Fruit fly (Drosophila melanogaster) whole organism, embryonic: ENCODE measurements around the gene CG5639.

Experiments
- CG11247 ChIP-seq: fragments of 200-800 bp; sonication (Bioruptor generic); IDR thresholded peaks from 2 replicates; pipeline ENCODE4 v1.3.6; 2022; ENCODE audit warnings: missing biosample characterization, missing genetic modification characterization
- CG13296 ChIP-seq: fragments of 200-800 bp; sonication (Bioruptor generic); optimal IDR thresholded peaks from 3 replicates; lab custom pipeline; 2018; ENCODE audit warnings: missing biosample characterization, mild to moderate bottlenecking, missing genetic modification characterization
- CG13775 ChIP-seq: fragments of 200-800 bp; sonication (Bioruptor generic); optimal IDR thresholded peaks from 3 replicates; lab custom pipeline; 2017; ENCODE audit warnings: missing biosample characterization, mild to moderate bottlenecking, missing genetic modification characterization
- CG15514 ChIP-seq: fragments of 200-800 bp; sonication (Bioruptor generic); optimal IDR thresholded peaks from 3 replicates; lab custom pipeline; 2017; ENCODE audit warnings: missing biosample characterization, missing genetic modification characterization, mild to moderate bottlenecking, moderate library complexity, missing genetic modification reagents
- CG1647 ChIP-seq: fragments of 200-800 bp; sonication (Bioruptor generic); optimal IDR thresholded peaks from 3 replicates; lab custom pipeline; 2016; ENCODE audit warnings: missing biosample characterization, missing genetic modification characterization
- CG17385 ChIP-seq: fragments of 200-800 bp; sonication (Bioruptor generic); optimal IDR thresholded peaks from 3 replicates; lab custom pipeline; 2018; ENCODE audit warnings: missing biosample characterization, mild to moderate bottlenecking, missing genetic modification characterization
- CG2120 ChIP-seq: fragments of 200-800 bp; sonication (Bioruptor generic); optimal IDR thresholded peaks from 3 replicates; lab custom pipeline; 2016; ENCODE audit warnings: missing biosample characterization, missing genetic modification characterization
- CG2202 ChIP-seq: fragments of 200-800 bp; sonication (Bioruptor generic); optimal IDR thresholded peaks from 2 replicates; lab custom pipeline; 2018; ENCODE audit warnings: missing biosample characterization, mild to moderate bottlenecking, missing genetic modification characterization
- CG2712 ChIP-seq: fragments of 200-800 bp; optimal IDR thresholded peaks from 3 replicates; lab custom pipeline; 2019; ENCODE audit warnings: missing biosample characterization, mild to moderate bottlenecking, missing genetic modification characterization, moderate library complexity
- CG30403 ChIP-seq: fragments of 200-800 bp; sonication (Bioruptor generic); optimal IDR thresholded peaks from 3 replicates; lab custom pipeline; 2016; ENCODE audit warnings: missing biosample characterization, missing genetic modification characterization
- CG32767 ChIP-seq: fragments of 200-800 bp; sonication (Bioruptor generic); IDR thresholded peaks from 2 replicates; pipeline ENCODE4 v1.3.6; 2022; ENCODE audit warnings: missing biosample characterization, missing genetic modification characterization
- CG3407 ChIP-seq: fragments of 200-800 bp; sonication (Bioruptor generic); optimal IDR thresholded peaks from 2 replicates; lab custom pipeline; 2018; ENCODE audit warnings: missing biosample characterization, mild to moderate bottlenecking, missing genetic modification characterization
- CG34224 ChIP-seq: fragments of 200-800 bp; sonication (Bioruptor generic); IDR thresholded peaks from 3 replicates; pipeline ENCODE4 v1.3.6; 2022; ENCODE audit warnings: missing biosample characterization, missing genetic modification characterization; ENCODE audit not compliant: partially characterized antibody
- CG4424 ChIP-seq: fragments of 200-800 bp; sonication (Bioruptor generic); optimal IDR thresholded peaks from 3 replicates; lab custom pipeline; 2016; ENCODE audit warnings: missing biosample characterization, missing genetic modification characterization
- CG5245 ChIP-seq: fragments of 200-800 bp; sonication (Bioruptor generic); optimal IDR thresholded peaks from 3 replicates; lab custom pipeline; 2016; ENCODE audit warnings: missing biosample characterization, missing genetic modification characterization
- CG5953 ChIP-seq: fragments of 200-800 bp; sonication (Bioruptor generic); IDR thresholded peaks from 2 replicates; pipeline ENCODE4 v1.3.6; 2022; ENCODE audit warnings: missing biosample characterization, missing genetic modification characterization
- CG6813 ChIP-seq: fragments of 200-800 bp; sonication (Bioruptor generic); optimal IDR thresholded peaks from 2 replicates; lab custom pipeline; 2017; ENCODE audit warnings: missing biosample characterization, missing genetic modification characterization, mild to moderate bottlenecking, moderate library complexity, missing genetic modification reagents
- CG8290 ChIP-seq, 3 experiments: fragments of 200-800 bp; sonication (Bioruptor generic); optimal IDR thresholded peaks; 2 replicates each; lab custom pipeline; 2016 to 2019; ENCODE audit warnings: missing biosample characterization in 3 of 3, missing genetic modification characterization in 3 of 3, mild to moderate bottlenecking in 2 of 3, moderate library complexity in 1 of 3
- CG8388 ChIP-seq: fragments of 200-800 bp; sonication (Bioruptor generic); optimal IDR thresholded peaks from 2 replicates; lab custom pipeline; 2019; ENCODE audit warnings: missing biosample characterization, mild to moderate bottlenecking, missing genetic modification characterization, moderate library complexity
- D19A ChIP-seq: fragments of 200-800 bp; optimal IDR thresholded peaks from 3 replicates; lab custom pipeline; 2019; ENCODE audit warnings: missing biosample characterization, mild to moderate bottlenecking, missing genetic modification characterization, moderate library complexity
- D19B ChIP-seq: fragments of 200-800 bp; sonication (Bioruptor generic); optimal IDR thresholded peaks from 2 replicates; lab custom pipeline; 2017; ENCODE audit warnings: missing biosample characterization, mild to moderate bottlenecking, missing genetic modification characterization
- Dbx ChIP-seq: fragments of 200-800 bp; sonication (Bioruptor generic); IDR thresholded peaks from 3 replicates; pipeline ENCODE4 v1.3.6; 2022; ENCODE audit warnings: missing biosample characterization, missing genetic modification characterization
- Drgx ChIP-seq: fragments of 200-800 bp; sonication (Bioruptor generic); IDR thresholded peaks from 2 replicates; pipeline ENCODE4 v1.3.6; 2022; ENCODE audit warnings: missing biosample characterization, missing genetic modification characterization
- HLHmδ ChIP-seq: fragments of 200-800 bp; sonication (Bioruptor generic); optimal IDR thresholded peaks from 2 replicates; lab custom pipeline; 2018; ENCODE audit warnings: missing biosample characterization, mild to moderate bottlenecking, missing genetic modification characterization, moderate library complexity
- Lim3 ChIP-seq: fragments of 200-800 bp; sonication (Bioruptor generic); IDR thresholded peaks from 2 replicates; pipeline ENCODE4 v1.3.6; 2022; ENCODE audit warnings: missing biosample characterization, missing genetic modification characterization
- MBD-R2 ChIP-seq: fragments of 200-800 bp; sonication (Bioruptor generic); IDR thresholded peaks from 2 replicates; pipeline ENCODE4 v1.3.6; 2022; ENCODE audit warnings: missing biosample characterization, missing genetic modification characterization
- Mes4 ChIP-seq: fragments of 200-800 bp; sonication (Bioruptor generic); optimal IDR thresholded peaks from 2 replicates; lab custom pipeline; 2016; ENCODE audit warnings: missing biosample characterization, missing genetic modification characterization
- NFAT ChIP-seq: fragments of 200-800 bp; sonication (Bioruptor generic); IDR thresholded peaks from 2 replicates; pipeline ENCODE4 v1.3.6; 2022; ENCODE audit warnings: missing biosample characterization, missing genetic modification characterization
- Sry-δ ChIP-seq: fragments of 200-800 bp; sonication (Bioruptor generic); optimal IDR thresholded peaks from 2 replicates; lab custom pipeline; 2016; ENCODE audit warnings: missing biosample characterization, missing genetic modification characterization
- ap ChIP-seq: fragments of 200-800 bp; sonication (Bioruptor generic); IDR thresholded peaks from 2 replicates; pipeline ENCODE4 v1.3.6; 2022; ENCODE audit warnings: missing biosample characterization, missing genetic modification characterization
- bbx ChIP-seq: fragments of 200-800 bp; sonication (Bioruptor generic); IDR thresholded peaks from 2 replicates; pipeline ENCODE4 v1.3.6; 2022; ENCODE audit warnings: missing biosample characterization, missing genetic modification characterization; ENCODE audit not compliant: partially characterized antibody
- bsh ChIP-seq, 2 experiments: fragments of 200-800 bp; sonication (Bioruptor generic); optimal IDR thresholded peaks; 2 replicates each; lab custom pipeline; 2017 to 2018; ENCODE audit warnings: mild to moderate bottlenecking in 2 of 2, missing biosample characterization in 2 of 2, missing genetic modification characterization in 2 of 2, moderate library complexity in 1 of 2
- chm ChIP-seq: fragments of 200-800 bp; sonication (Bioruptor generic); IDR thresholded peaks from 2 replicates; pipeline ENCODE4 v1.3.6; 2022; ENCODE audit warnings: missing biosample characterization, missing genetic modification characterization
- cwo ChIP-seq: fragments of 200-800 bp; sonication (Bioruptor generic); optimal IDR thresholded peaks from 3 replicates; lab custom pipeline; 2017; ENCODE audit warnings: missing biosample characterization, missing genetic modification characterization, mild to moderate bottlenecking, moderate library complexity, missing genetic modification reagents
- grn ChIP-seq: fragments of 200-800 bp; sonication (Bioruptor generic); optimal IDR thresholded peaks from 3 replicates; lab custom pipeline; 2017; ENCODE audit warnings: missing biosample characterization, missing genetic modification characterization
- gro ChIP-seq: fragments of 200-800 bp; sonication (Bioruptor generic); optimal IDR thresholded peaks from 2 replicates; lab custom pipeline; 2016; ENCODE audit warnings: missing biosample characterization, missing genetic modification characterization
- jing ChIP-seq: fragments of 200-800 bp; sonication (Bioruptor generic); optimal IDR thresholded peaks from 2 replicates; lab custom pipeline; 2018; ENCODE audit warnings: missing biosample characterization, mild to moderate bottlenecking, missing genetic modification characterization
- kah ChIP-seq: fragments of 200-800 bp; sonication (Bioruptor generic); optimal IDR thresholded peaks from 2 replicates; lab custom pipeline; 2018; ENCODE audit warnings: missing biosample characterization, mild to moderate bottlenecking, missing genetic modification characterization
- lola ChIP-seq, 3 experiments: fragments of >200 bp in 2 of 3; fragments of 200-800 bp in 1 of 3; sonication (Bioruptor generic) in 1 of 3; optimal IDR thresholded peaks; 2 replicates each; lab custom pipeline; 2017 to 2019; ENCODE audit warnings: missing biosample characterization in 3 of 3, missing genetic modification characterization in 3 of 3, mild to moderate bottlenecking in 1 of 3, moderate library complexity in 1 of 3
- lov ChIP-seq, 2 experiments: fragments of 200-800 bp in 1 of 2; fragments of >200 bp in 1 of 2; sonication (Bioruptor generic) in 1 of 2; IDR thresholded peaks in 1 of 2; optimal IDR thresholded peaks in 1 of 2; 2 replicates in 1 of 2; 3 replicates in 1 of 2; pipeline versions ENCODE4 v1.3.6 to Lab custom; 2017 to 2022; ENCODE audit warnings: missing biosample characterization in 1 of 2, missing genetic modification characterization in 1 of 2
- oc ChIP-seq: fragments of 200-800 bp; sonication (Bioruptor generic); optimal IDR thresholded peaks from 2 replicates; lab custom pipeline; 2018; ENCODE audit warnings: missing biosample characterization, mild to moderate bottlenecking, missing genetic modification characterization, moderate library complexity
- pros ChIP-seq: fragments of 200-800 bp; sonication (Bioruptor generic); optimal IDR thresholded peaks from 3 replicates; lab custom pipeline; 2019; ENCODE audit warnings: missing biosample characterization, mild to moderate bottlenecking, missing genetic modification characterization, moderate library complexity
- run ChIP-seq: fragments of 200-800 bp; sonication (Bioruptor generic); optimal IDR thresholded peaks from 3 replicates; lab custom pipeline; 2018; ENCODE audit warnings: missing biosample characterization, mild to moderate bottlenecking, missing genetic modification characterization
- sc ChIP-seq, 3 experiments: fragments of >200 bp in 2 of 3; fragments of 200-800 bp in 1 of 3; sonication (Bioruptor generic) in 1 of 3; optimal IDR thresholded peaks; 2 replicates in 2 of 3; 3 replicates in 1 of 3; lab custom pipeline; 2017; ENCODE audit warnings: mild to moderate bottlenecking in 1 of 3, missing biosample characterization in 1 of 3, missing genetic modification characterization in 1 of 3, missing genetic modification reagents in 1 of 3
- shn ChIP-seq: fragments of 200-800 bp; sonication (Bioruptor generic); optimal IDR thresholded peaks from 3 replicates; lab custom pipeline; 2016; ENCODE audit warnings: missing biosample characterization, missing genetic modification characterization
- toy ChIP-seq: fragments of 200-800 bp; sonication (Bioruptor generic); IDR thresholded peaks from 2 replicates; pipeline ENCODE4 v1.3.6; 2022; ENCODE audit warnings: missing biosample characterization, missing genetic modification characterization
- vnd ChIP-seq: fragments of 200-800 bp; sonication (Bioruptor generic); IDR thresholded peaks from 3 replicates; pipeline ENCODE4 v1.3.6; 2022; ENCODE audit warnings: missing biosample characterization, missing genetic modification characterization; ENCODE audit not compliant: partially characterized antibody
- zfh2 ChIP-seq: fragments of 200-800 bp; sonication (Bioruptor generic); optimal IDR thresholded peaks from 2 replicates; lab custom pipeline; 2016; ENCODE audit warnings: missing biosample characterization, missing genetic modification characterization

Gene CG5639

DNA sequence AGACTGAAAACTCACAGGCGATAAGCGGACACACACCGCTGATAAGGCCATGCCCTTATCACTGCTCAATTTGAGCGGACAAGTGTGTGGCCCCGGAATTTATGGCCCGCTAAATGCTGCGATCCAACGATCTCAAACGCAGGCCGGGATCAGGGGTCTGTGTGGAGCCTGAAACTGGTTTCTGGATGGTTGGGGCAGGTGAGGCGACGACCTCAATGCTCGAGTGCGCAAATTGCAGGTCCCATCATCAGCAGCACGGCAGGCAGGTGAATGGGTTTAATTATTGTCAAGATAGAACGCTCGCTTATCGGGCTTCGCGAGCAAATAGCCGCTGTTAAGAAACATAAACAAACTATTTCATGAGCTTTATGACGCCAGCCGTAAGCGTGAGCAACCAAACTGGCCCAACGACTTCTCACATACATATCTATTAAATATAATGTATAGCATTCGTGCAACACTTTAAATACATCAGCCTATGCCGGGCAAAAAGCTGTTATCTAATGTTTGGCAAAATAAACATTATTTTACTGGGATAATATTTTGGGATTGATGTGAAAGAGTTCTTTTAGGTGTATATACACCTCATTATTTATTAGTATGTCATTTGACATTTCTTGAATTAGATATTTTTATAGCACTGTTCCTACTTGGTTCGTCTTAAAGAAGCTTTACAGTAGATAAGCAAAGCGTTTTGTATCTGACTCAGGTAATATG is 9.8 kb upstream of the CG5639 start (continued):
- TF ChIP-seq CG30403 (GFP tag; lab: Kevin White, UChicago) (no peak), vnd (GFP tag; lab: Robert Waterston, UW) (no peak), Dbx (GFP tag; lab: Robert Waterston, UW) (no peak), CG3407 (GFP tag; lab: Kevin White, UChicago) (no peak), CG4424 (GFP tag; lab: Kevin White, UChicago) (no peak), MBD-R2 (GFP tag; lab: Robert Waterston, UW) (no peak), CG5953 (0 out of 2 replicates have a peak, but pooled peaks have one; percentile 35), run (tag; lab: Kevin White, UChicago) (no peak), D19B (GFP tag; lab: Kevin White, UChicago) (no peak), CG1647 (GFP tag; lab: Kevin White, UChicago) (no peak), D19A (tag; lab: Kevin White, UChicago) (no peak), CG34224 (no peak), cwo (GFP tag; lab: Kevin White, UChicago) (peak; percentile 48), Sry-δ (GFP tag; lab: Kevin White, UChicago) (no peak), CG8388 (no peak), CG6813 (GFP tag; lab: Kevin White, UChicago) (no peak), CG17385 (GFP tag; lab: Kevin White, UChicago) (no peak), CG2202 (tag; lab: Kevin White, UChicago) (no peak), CG13775 (GFP tag; lab: Kevin White, UChicago) (no peak), CG2712 (tag; lab: Kevin White, UChicago) (no peak), Drgx (GFP tag; lab: Robert Waterston, UW) (no peak), CG13296 (GFP tag; lab: Kevin White, UChicago) (peak; percentile 33), lov (optimal IDR thresholded peaks at IDR 0.05; lab: Kevin White, UChicago) (no peak), lov (GFP tag; IDR thresholded peaks at IDR 0.05; lab: Robert Waterston, UW) (no peak), chm (GFP tag; lab: Robert Waterston, UW) (no peak), sc (optimal IDR thresholded peaks at IDR 0.05; lab: Kevin White, UChicago) (no peak), sc (GFP tag; optimal IDR thresholded peaks at IDR 0.05; lab: Kevin White, UChicago) (no peak), ap (GFP tag; lab: Robert Waterston, UW) (no peak), CG2120 (GFP tag; lab: Kevin White, UChicago) (peak; percentile 47), oc (tag; lab: Kevin White, UChicago) (no peak), jing (GFP tag; lab: Kevin White, UChicago) (no peak), CG11247 (GFP tag; lab: Robert Waterston, UW) (no peak), CG8290 (GFP tag; optimal IDR thresholded peaks at IDR 0.05; lab: Kevin White, UChicago) (no peak), CG8290 (tag; optimal IDR thresholded peaks at IDR 0.05; lab: Kevin White, UChicago) (no peak), toy (no peak), kah (GFP tag; lab: Kevin White, UChicago) (no peak), lola (GFP tag; optimal IDR thresholded peaks at IDR 0.05; lab: Kevin White, UChicago) (no peak), CG5245 (GFP tag; lab: Kevin White, UChicago) (no peak), pros (no peak), CG15514 (GFP tag; lab: Kevin White, UChicago) (no peak), CG32767 (GFP tag; lab: Robert Waterston, UW) (no peak), NFAT (GFP tag; lab: Robert Waterston, UW) (no peak), shn (no peak), grn (GFP tag; lab: Kevin White, UChicago) (peak; percentile 68), HLHmδ (GFP tag; lab: Kevin White, UChicago) (no peak), Lim3 (no peak), gro (GFP tag; lab: Kevin White, UChicago) (no peak), bsh (GFP tag; optimal IDR thresholded peaks at IDR 0.05; lab: Kevin White, UChicago) (peak in 1 of 2 experiments; percentile 9), bbx (no peak), zfh2 (GFP tag; lab: Kevin White, UChicago) (no peak), Mes4 (GFP tag; lab: Kevin White, UChicago) (no peak)
